Worm (Caenorhabditis elegans) whole organism, L1 larva: ENCODE data around the gene C14C6.2.

ENCODE experiments used
- lir-3 ChIP-seq: sonication (generic microtip); optimal IDR thresholded peaks from 2 replicates; lab custom pipeline; 2016; ENCODE audit warnings: mild to moderate bottlenecking, missing genetic modification characterization, moderate library complexity, missing compliant biosample characterization; ENCODE audit not compliant: poor library complexity
- snpc-4 ChIP-seq: fragments of 150-350 bp; optimal IDR thresholded peaks from 2 replicates; lab custom pipeline; 2014; ENCODE audit warnings: missing biosample characterization, missing genetic modification characterization
- tlp-1 ChIP-seq: fragments of 150-350 bp; optimal IDR thresholded peaks from 2 replicates; lab custom pipeline; 2014; ENCODE audit warnings: missing biosample characterization, missing genetic modification characterization

ce11 chrV:527602-528001, 35.3 kb upstream of the C14C6.2 start, which contains the start of gene srw-108:
- TF ChIP-seq tlp-1 (tag; lab: Kevin White, UChicago), result no peak
- TF ChIP-seq snpc-4 (tag; lab: Kevin White, UChicago), result no peak
- no peak for TF ChIP-seq lir-3 (tag; lab: Kevin White, UChicago)
